Worm (Caenorhabditis elegans) whole organism, L3 larva: ENCODE data around the gene str-28.

Experiments
- R02D3.7 ChIP-seq: fragments of 150-350 bp; optimal IDR thresholded peaks from 2 replicates; lab custom pipeline; 2014; ENCODE audit warnings: missing biosample characterization, missing genetic modification characterization
- ZK546.5 ChIP-seq: sonication (generic microtip); optimal IDR thresholded peaks from 2 replicates; lab custom pipeline; 2017; ENCODE audit warnings: missing biosample characterization, missing genetic modification characterization
- aly-2 ChIP-seq: fragments of 150-350 bp; optimal IDR thresholded peaks from 2 replicates; lab custom pipeline; 2014; ENCODE audit warnings: missing biosample characterization, missing genetic modification characterization
- ceh-16 ChIP-seq: sonication (generic microtip); optimal IDR thresholded peaks from 2 replicates; lab custom pipeline; 2017; ENCODE audit warnings: missing biosample characterization, missing genetic modification characterization
- ceh-82 ChIP-seq: fragments of 150-350 bp; optimal IDR thresholded peaks from 2 replicates; lab custom pipeline; 2014; ENCODE audit warnings: missing biosample characterization, missing genetic modification characterization
- ceh-9 ChIP-seq: sonication (generic microtip); optimal IDR thresholded peaks from 2 replicates; lab custom pipeline; 2018; ENCODE audit warnings: missing biosample characterization, missing genetic modification characterization
- egl-27 ChIP-seq: sonication (generic microtip); optimal IDR thresholded peaks from 4 replicates; lab custom pipeline; 2017; ENCODE audit warnings: missing biosample characterization, missing genetic modification reagents, missing genetic modification characterization
- egl-5 ChIP-seq: fragments of 150-350 bp; optimal IDR thresholded peaks from 2 replicates; lab custom pipeline; 2017; ENCODE audit warnings: missing biosample characterization, missing genetic modification reagents, missing genetic modification characterization, inconsistent platforms
- elt-1 ChIP-seq: fragments of 150-350 bp; optimal IDR thresholded peaks from 2 replicates; lab custom pipeline; 2014; ENCODE audit warnings: missing biosample characterization, missing genetic modification characterization
- elt-2 ChIP-seq: sonication (generic microtip); optimal IDR thresholded peaks from 2 replicates; lab custom pipeline; 2016; ENCODE audit warnings: missing genetic modification reagents, mild to moderate bottlenecking, missing genetic modification characterization, missing compliant biosample characterization
- elt-3 ChIP-seq, 3 experiments: fragments of 150-350 bp in 1 of 3; sonication (generic microtip) in 2 of 3; optimal IDR thresholded peaks; 2 replicates in 2 of 3; 4 replicates in 1 of 3; lab custom pipeline; 2014 to 2017; ENCODE audit warnings: missing biosample characterization in 3 of 3, missing genetic modification characterization in 3 of 3
- eor-1 ChIP-seq, 2 experiments: fragments of 150-350 bp; optimal IDR thresholded peaks; 2 replicates each; lab custom pipeline; 2014 to 2018; ENCODE audit warnings: missing biosample characterization in 2 of 2, missing genetic modification characterization in 2 of 2
- fkh-10 ChIP-seq: sonication (generic microtip); optimal IDR thresholded peaks from 2 replicates; lab custom pipeline; 2017; ENCODE audit warnings: missing biosample characterization, missing genetic modification reagents, missing genetic modification characterization
- fos-1 ChIP-seq: fragments of 150-350 bp; optimal IDR thresholded peaks from 2 replicates; lab custom pipeline; 2014; ENCODE audit warnings: missing biosample characterization, missing genetic modification characterization
- jun-1 ChIP-seq: fragments of 150-350 bp; optimal IDR thresholded peaks from 2 replicates; lab custom pipeline; 2014; ENCODE audit warnings: missing biosample characterization, missing genetic modification reagents, missing genetic modification characterization
- lin-15B ChIP-seq: fragments of 150-350 bp; optimal IDR thresholded peaks from 2 replicates; lab custom pipeline; 2014; ENCODE audit warnings: missing biosample characterization, missing genetic modification characterization
- lin-39 ChIP-seq: fragments of 150-350 bp; optimal IDR thresholded peaks from 2 replicates; lab custom pipeline; 2018; ENCODE audit warnings: missing biosample characterization, missing genetic modification reagents, missing genetic modification characterization
- nfya-1 ChIP-seq: sonication (generic microtip); optimal IDR thresholded peaks from 2 replicates; lab custom pipeline; 2017; ENCODE audit warnings: missing genetic modification characterization, mild to moderate bottlenecking, missing compliant biosample characterization, antibody characterized with exemption, moderate library complexity; ENCODE audit not compliant: insufficient read depth
- nhr-11 ChIP-seq: fragments of 150-350 bp; optimal IDR thresholded peaks from 2 replicates; lab custom pipeline; 2014; ENCODE audit warnings: missing biosample characterization, missing genetic modification characterization
- nhr-12 ChIP-seq: fragments of 150-350 bp; optimal IDR thresholded peaks from 2 replicates; lab custom pipeline; 2014; ENCODE audit warnings: missing biosample characterization, missing genetic modification characterization
- nhr-23 ChIP-seq: fragments of 150-350 bp; optimal IDR thresholded peaks from 2 replicates; lab custom pipeline; 2014; ENCODE audit warnings: missing biosample characterization, missing genetic modification reagents, missing genetic modification characterization
- nhr-237 ChIP-seq: fragments of 150-350 bp; optimal IDR thresholded peaks from 2 replicates; lab custom pipeline; 2014; ENCODE audit warnings: missing biosample characterization, missing genetic modification characterization
- nhr-25 ChIP-seq: sonication (generic microtip); optimal IDR thresholded peaks from 2 replicates; lab custom pipeline; 2017; ENCODE audit warnings: missing biosample characterization, missing genetic modification characterization
- nhr-28 ChIP-seq: fragments of 150-350 bp; optimal IDR thresholded peaks from 2 replicates; lab custom pipeline; 2014; ENCODE audit warnings: missing biosample characterization, missing genetic modification characterization
- nhr-67 ChIP-seq: fragments of 150-350 bp; optimal IDR thresholded peaks from 2 replicates; lab custom pipeline; 2014; ENCODE audit warnings: missing biosample characterization, missing genetic modification characterization
- nhr-76 ChIP-seq: fragments of 150-350 bp; sonication (generic microtip); optimal IDR thresholded peaks from 5 replicates; lab custom pipeline; 2014; ENCODE audit warnings: missing biosample characterization, missing genetic modification characterization
- nhr-77 ChIP-seq: fragments of 150-350 bp; optimal IDR thresholded peaks from 2 replicates; lab custom pipeline; 2014; ENCODE audit warnings: missing biosample characterization, missing genetic modification characterization
- pha-4 ChIP-seq: fragments of 150-350 bp; optimal IDR thresholded peaks from 2 replicates; lab custom pipeline; 2014; ENCODE audit warnings: missing biosample characterization, missing genetic modification reagents, missing genetic modification characterization
- pqm-1 ChIP-seq: fragments of 150-350 bp; optimal IDR thresholded peaks from 2 replicates; lab custom pipeline; 2017; ENCODE audit warnings: missing biosample characterization, missing genetic modification characterization, inconsistent platforms
- sea-2 ChIP-seq: fragments of 150-350 bp; sonication (generic microtip); optimal IDR thresholded peaks from 4 replicates; lab custom pipeline; 2014; ENCODE audit warnings: missing biosample characterization, missing genetic modification reagents, missing genetic modification characterization
- skn-1 ChIP-seq: fragments of 150-350 bp; optimal IDR thresholded peaks from 2 replicates; lab custom pipeline; 2014; ENCODE audit warnings: missing biosample characterization, missing genetic modification characterization
- snpc-4 ChIP-seq: fragments of 150-350 bp; optimal IDR thresholded peaks from 2 replicates; lab custom pipeline; 2014; ENCODE audit warnings: missing biosample characterization, missing genetic modification characterization
- tbx-2 ChIP-seq: sonication (generic microtip); optimal IDR thresholded peaks from 2 replicates; lab custom pipeline; 2016; ENCODE audit warnings: mild to moderate bottlenecking, missing genetic modification characterization, missing compliant biosample characterization
- unc-39 ChIP-seq: sonication (generic microtip); optimal IDR thresholded peaks from 4 replicates; lab custom pipeline; 2017; ENCODE audit warnings: missing biosample characterization, missing genetic modification characterization
- unc-62 ChIP-seq: fragments of 150-350 bp; sonication (generic microtip); optimal IDR thresholded peaks from 4 replicates; lab custom pipeline; 2014; ENCODE audit warnings: missing biosample characterization, missing genetic modification reagents, missing genetic modification characterization
- ztf-11 ChIP-seq: fragments of 150-350 bp; optimal IDR thresholded peaks from 2 replicates; lab custom pipeline; 2014; ENCODE audit warnings: missing biosample characterization, missing genetic modification characterization
- ztf-4 ChIP-seq: fragments of 150-350 bp; optimal IDR thresholded peaks from 2 replicates; lab custom pipeline; 2014; ENCODE audit warnings: missing biosample characterization, missing genetic modification characterization

The str-28 gene

DNA sequence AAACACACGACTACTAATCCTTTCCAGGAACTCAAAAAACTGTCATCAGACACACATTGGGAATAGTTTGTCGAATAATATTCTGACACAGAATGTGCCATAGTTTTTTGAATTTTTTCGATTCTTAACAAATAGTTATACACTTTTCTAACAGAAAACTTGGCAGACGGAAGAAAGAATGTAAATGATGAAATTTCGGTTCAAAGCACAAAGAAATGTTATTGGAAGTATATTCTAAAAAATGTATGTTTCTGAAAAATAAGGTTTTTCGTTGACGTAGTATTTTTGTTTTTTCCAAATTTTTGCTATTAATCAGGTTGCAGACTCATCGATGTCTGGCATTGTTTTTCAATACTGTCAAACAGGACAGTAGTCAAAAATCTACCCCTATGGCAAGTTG is 11.8 kb downstream of the str-28 start, which contains the start of gene srh-92:
Gene srh-92 (minus strand): TSS at position 101 of the 400 bp plus-strand sequence.
- TF ChIP-seq fos-1 (tag; lab: Kevin White, UChicago) = no peak
- no peak for TF ChIP-seq lin-39 (tag; lab: Kevin White, UChicago)
- TF ChIP-seq nhr-237 (tag; lab: Kevin White, UChicago) = no peak
- TF ChIP-seq unc-62 (GFP tag; lab: Kevin White, UChicago) = no peak
- no peak for TF ChIP-seq pqm-1 (tag; lab: Kevin White, UChicago)
- TF ChIP-seq snpc-4 (tag; lab: Kevin White, UChicago) = no peak
- TF ChIP-seq ceh-82 (tag; lab: Kevin White, UChicago) = no peak
- no peak for TF ChIP-seq nhr-76 (tag; lab: Kevin White, UChicago)
- no peak for TF ChIP-seq ZK546.5 (tag; lab: Kevin White, UChicago)
- no peak for TF ChIP-seq unc-39 (tag; lab: Kevin White, UChicago)
- TF ChIP-seq elt-2 (tag; lab: Kevin White, UChicago) = no peak
- no peak for TF ChIP-seq nhr-25 (tag; lab: Kevin White, UChicago)
- no peak for TF ChIP-seq nhr-11
- no peak for TF ChIP-seq nhr-12 (tag; lab: Kevin White, UChicago)
- TF ChIP-seq egl-5 = no peak
- no peak for TF ChIP-seq elt-3 (tag; optimal IDR thresholded peaks at IDR 0.05; lab: Kevin White, UChicago)
- TF ChIP-seq nhr-28 (tag; lab: Kevin White, UChicago) = no peak
- no peak for TF ChIP-seq aly-2 (tag; lab: Kevin White, UChicago)
- TF ChIP-seq elt-1 = no peak
- TF ChIP-seq lin-15B (tag; lab: Kevin White, UChicago) = no peak

DNA sequence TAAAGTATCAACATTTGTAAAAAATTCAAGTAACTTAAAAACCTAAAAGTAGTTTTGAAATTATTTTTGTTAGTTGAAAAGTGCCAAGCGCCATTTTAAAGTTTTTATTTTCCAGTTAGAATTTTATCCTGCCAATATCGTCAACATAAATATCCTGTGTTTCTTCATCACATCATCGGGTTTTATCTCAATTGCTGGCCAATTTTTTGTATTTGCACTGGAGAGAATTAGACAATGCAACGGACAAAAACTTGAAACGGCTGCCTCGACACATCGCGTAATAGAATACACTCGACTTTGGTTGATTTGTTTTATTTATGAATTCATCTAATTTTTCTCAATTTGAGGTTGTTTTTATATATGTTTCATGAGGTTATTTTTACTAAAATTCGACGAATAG is 17.7 kb downstream of the str-28 start, which contains the start of gene F25E5.2:
Gene F25E5.2 (plus strand): TSS at position 301 of the 400 bp plus-strand sequence.
- TF ChIP-seq R02D3.7 (tag; lab: Kevin White, UChicago) (no peak), nhr-23 (tag; lab: Kevin White, UChicago) (no peak), ztf-4 (tag; lab: Kevin White, UChicago) (no peak), aly-2 (tag; lab: Kevin White, UChicago) (no peak), nhr-67 (tag; lab: Kevin White, UChicago) (no peak)

- no peak for TF ChIP-seq tbx-2
- TF ChIP-seq sea-2 (GFP tag; lab: Kevin White, UChicago) = no peak
- TF ChIP-seq skn-1 = no peak
- no peak for TF ChIP-seq jun-1 (tag; lab: Kevin White, UChicago)
- TF ChIP-seq fkh-10 (GFP tag; lab: Kevin White, UChicago) = no peak
- no peak for TF ChIP-seq egl-5
- TF ChIP-seq egl-27 = no peak
- TF ChIP-seq ceh-16 = no peak
- no peak for TF ChIP-seq unc-62 (GFP tag; lab: Kevin White, UChicago)
- TF ChIP-seq nfya-1 (tag; lab: Kevin White, UChicago) = no peak
- no peak for TF ChIP-seq ceh-9 (tag; lab: Kevin White, UChicago)
- no peak for TF ChIP-seq ztf-11 (tag; lab: Kevin White, UChicago)
Measured at ce11 chrV:7454236-7454635, 18.5 kb downstream of the str-28 start, which contains the start of gene try-8. try-8 (minus strand) TSS chrV:7454336.

DNA sequence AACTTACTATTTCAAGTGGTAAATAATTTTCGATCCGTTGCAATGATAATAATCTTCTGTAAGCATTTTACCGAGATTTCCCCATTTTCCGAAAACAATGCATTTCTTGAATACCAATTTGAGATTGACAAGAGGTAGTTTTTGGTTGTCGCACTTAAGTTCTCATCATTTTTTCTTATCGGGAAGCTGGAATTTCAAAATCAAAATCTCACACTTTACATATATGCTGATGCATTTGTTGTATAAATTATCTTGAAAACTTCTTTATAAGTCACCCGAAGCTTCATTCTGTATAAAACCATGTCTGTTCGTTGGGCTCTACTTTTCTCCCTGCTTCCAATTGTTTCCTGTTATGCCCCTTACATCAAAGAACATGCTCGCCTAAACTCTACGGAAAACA is 21.3 kb downstream of the str-28 start, which contains the start of gene try-11:
Gene try-11 (plus strand): TSS at position 301 of the 400 bp plus-strand sequence.
- TF ChIP-seq jun-1 (tag; lab: Kevin White, UChicago) (no peak), snpc-4 (tag; lab: Kevin White, UChicago) (no peak), elt-2 (tag; lab: Kevin White, UChicago) (no peak), eor-1 (tag; optimal IDR thresholded peaks at IDR 0.05; lab: Kevin White, UChicago) (no peak), elt-1 (no peak), nhr-77 (tag; lab: Kevin White, UChicago) (no peak), R02D3.7 (tag; lab: Kevin White, UChicago) (no peak), tbx-2 (no peak), nfya-1 (tag; lab: Kevin White, UChicago) (no peak), ZK546.5 (tag; lab: Kevin White, UChicago) (no peak), pha-4 (no peak)
